Worm (Caenorhabditis elegans) whole organism, young adult: ENCODE results near the gene strm-1.
"Not testable (repeated sequence)": the region's sequence is repeated elsewhere in the genome, so short reads cannot be mapped to it uniquely, and the experiment has no call there.

Source experiments
- B0019.2 ChIP-seq: fragments of 200-800 bp; sonication (Bioruptor generic); conservative IDR thresholded peaks from 2 replicates; pipeline ENCODE4 v1.3.6; 2022; ENCODE audit warnings: missing genetic modification reagents, missing genetic modification characterization, missing compliant biosample characterization
- C06A6.2 ChIP-seq: fragments of 200-800 bp; sonication (Bioruptor generic); conservative IDR thresholded peaks from 2 replicates; pipeline ENCODE4 v1.3.6; 2022; ENCODE audit warnings: missing genetic modification characterization, missing compliant biosample characterization
- D2030.7 ChIP-seq: fragments of 200-800 bp; sonication (Bioruptor generic); IDR thresholded peaks from 2 replicates; pipeline ENCODE4 v1.3.6; 2022; ENCODE audit warnings: missing genetic modification reagents, missing genetic modification characterization, missing compliant biosample characterization
- F37B4.10 ChIP-seq: fragments of 200-800 bp; sonication (Bioruptor generic); IDR thresholded peaks from 2 replicates; pipeline ENCODE4 v1.3.6; 2022; ENCODE audit warnings: missing genetic modification characterization, missing compliant biosample characterization
- F49E8.2 ChIP-seq: sonication (generic microtip); optimal IDR thresholded peaks from 3 replicates; lab custom pipeline; 2017; ENCODE audit warnings: missing genetic modification characterization, mild to moderate bottlenecking, missing compliant biosample characterization, antibody characterized with exemption, moderate library complexity; ENCODE audit not compliant: insufficient read depth
- F52B5.7 ChIP-seq: sonication (generic microtip); optimal IDR thresholded peaks from 2 replicates; lab custom pipeline; 2016; ENCODE audit warnings: mild to moderate bottlenecking, missing genetic modification characterization, missing compliant biosample characterization
- T26A5.8 ChIP-seq: sonication (generic microtip); optimal IDR thresholded peaks from 2 replicates; lab custom pipeline; 2016; ENCODE audit warnings: missing genetic modification characterization, missing compliant biosample characterization
- Y67H2A.10 ChIP-seq: fragments of 200-800 bp; sonication (Bioruptor generic); conservative IDR thresholded peaks from 2 replicates; pipeline ENCODE4 v1.3.6; 2022; ENCODE audit warnings: missing genetic modification reagents, missing genetic modification characterization, missing compliant biosample characterization
- ama-1 ChIP-seq, 3 experiments: fragments of 150-350 bp in 1 of 3; sonication (generic microtip) in 2 of 3; optimal IDR thresholded peaks; 2 replicates each; lab custom pipeline; 2014 to 2018; ENCODE audit warnings: missing biosample characterization in 2 of 3, missing genetic modification characterization in 2 of 3, missing genetic modification reagents in 2 of 3
- attf-3 ChIP-seq: fragments of 200-800 bp; sonication (Bioruptor generic); conservative IDR thresholded peaks from 2 replicates; pipeline ENCODE4 v1.3.6; 2022; ENCODE audit warnings: missing genetic modification reagents, missing genetic modification characterization, missing compliant biosample characterization
- ceh-79 ChIP-seq: sonication (generic microtip); optimal IDR thresholded peaks from 2 replicates; lab custom pipeline; 2017; ENCODE audit warnings: mild to moderate bottlenecking, missing genetic modification characterization, missing compliant biosample characterization
- chd-7 ChIP-seq: sonication (generic microtip); optimal IDR thresholded peaks from 2 replicates; lab custom pipeline; 2016; ENCODE audit warnings: mild to moderate bottlenecking, missing genetic modification characterization, moderate library complexity, missing compliant biosample characterization
- die-1 ChIP-seq: sonication (generic microtip); optimal IDR thresholded peaks from 2 replicates; lab custom pipeline; 2016; ENCODE audit warnings: missing genotype, mild to moderate bottlenecking, missing genetic modification characterization, missing compliant biosample characterization
- dpff-1 ChIP-seq: sonication (generic microtip); optimal IDR thresholded peaks from 2 replicates; lab custom pipeline; 2017; ENCODE audit warnings: mild to moderate bottlenecking, missing genetic modification characterization, missing compliant biosample characterization
- hlh-26 ChIP-seq: fragments of 200-800 bp; sonication (Bioruptor generic); conservative IDR thresholded peaks from 2 replicates; pipeline ENCODE4 v1.3.6; 2022; ENCODE audit warnings: missing genetic modification reagents, missing genetic modification characterization, missing compliant biosample characterization
- hmg-1.2 ChIP-seq: fragments of 200-800 bp; sonication (Bioruptor generic); IDR thresholded peaks from 2 replicates; pipeline ENCODE4 v1.3.6; 2022; ENCODE audit warnings: missing genetic modification reagents, missing genetic modification characterization, missing compliant biosample characterization
- lag-1 ChIP-seq: fragments of 200-800 bp; sonication (Bioruptor generic); IDR thresholded peaks from 2 replicates; pipeline ENCODE4 v1.3.6; 2022; ENCODE audit warnings: missing genetic modification reagents, missing genetic modification characterization, missing compliant biosample characterization
- let-607 ChIP-seq, 2 experiments: fragments of 200-800 bp in 1 of 2; sonication (Bioruptor generic) in 1 of 2; sonication (generic microtip) in 1 of 2; optimal IDR thresholded peaks; 2 replicates each; lab custom pipeline; 2016 to 2018; ENCODE audit warnings: mild to moderate bottlenecking in 2 of 2, missing compliant biosample characterization in 2 of 2, missing genetic modification characterization in 2 of 2, moderate library complexity in 2 of 2, missing genotype in 1 of 2
- lin-40 ChIP-seq: sonication (generic microtip); optimal IDR thresholded peaks from 2 replicates; lab custom pipeline; 2016; ENCODE audit warnings: missing genetic modification characterization, mild to moderate bottlenecking, missing compliant biosample characterization, missing genotype, missing genetic modification reagents
- lin-54 ChIP-seq: fragments of 200-800 bp; sonication (Bioruptor generic); optimal IDR thresholded peaks from 2 replicates; lab custom pipeline; 2018; ENCODE audit warnings: mild to moderate bottlenecking, missing genetic modification characterization, missing compliant biosample characterization
- lsy-27 ChIP-seq: sonication (generic microtip); optimal IDR thresholded peaks from 2 replicates; lab custom pipeline; 2017; ENCODE audit warnings: missing genetic modification characterization, mild to moderate bottlenecking, missing compliant biosample characterization, antibody characterized with exemption, missing genotype, borderline replicate concordance; ENCODE audit not compliant: insufficient read depth
- mcd-1 ChIP-seq: fragments of 200-800 bp; sonication (Bioruptor generic); IDR thresholded peaks from 2 replicates; pipeline ENCODE4 v1.3.6; 2022; ENCODE audit warnings: missing genetic modification reagents, missing genetic modification characterization, missing compliant biosample characterization
- mxl-1 ChIP-seq: sonication (generic microtip); optimal IDR thresholded peaks from 2 replicates; lab custom pipeline; 2016; ENCODE audit warnings: missing genetic modification characterization, missing compliant biosample characterization
- nfya-2 ChIP-seq: fragments of 200-800 bp; sonication (Bioruptor generic); IDR thresholded peaks from 2 replicates; pipeline ENCODE4 v1.3.6; 2022; ENCODE audit warnings: missing genetic modification reagents, missing genetic modification characterization, missing compliant biosample characterization
- nfyb-1 ChIP-seq: fragments of 200-800 bp; sonication (Bioruptor generic); IDR thresholded peaks from 2 replicates; pipeline ENCODE4 v1.3.6; 2022; ENCODE audit warnings: missing genetic modification reagents, missing genetic modification characterization, missing compliant biosample characterization
- nhr-179 ChIP-seq: sonication (generic microtip); optimal IDR thresholded peaks from 2 replicates; lab custom pipeline; 2016; ENCODE audit warnings: mild to moderate bottlenecking, missing genetic modification characterization, missing compliant biosample characterization
- nhr-27 ChIP-seq: fragments of 200-800 bp; sonication (Bioruptor generic); optimal IDR thresholded peaks from 2 replicates; lab custom pipeline; 2018; ENCODE audit warnings: mild to moderate bottlenecking, missing genetic modification characterization, moderate library complexity, missing compliant biosample characterization
- rcor-1 ChIP-seq: fragments of 200-800 bp; sonication (Bioruptor generic); IDR thresholded peaks from 2 replicates; pipeline ENCODE4 v1.3.6; 2022; ENCODE audit warnings: missing genetic modification reagents, missing genetic modification characterization, missing compliant biosample characterization
- rec-8 ChIP-seq, 2 experiments: sonication (generic microtip); optimal IDR thresholded peaks; 2 replicates each; lab custom pipeline; 2016; ENCODE audit warnings: mild to moderate bottlenecking in 2 of 2, missing genetic modification characterization in 2 of 2, missing genetic modification reagents in 2 of 2, missing genotype in 2 of 2, missing biosample characterization in 1 of 2, missing compliant biosample characterization in 1 of 2, moderate library complexity in 1 of 2
- xnd-1 ChIP-seq: sonication (generic microtip); optimal IDR thresholded peaks from 2 replicates; lab custom pipeline; 2016; ENCODE audit warnings: missing genotype, missing genetic modification reagents, missing genetic modification characterization, missing compliant biosample characterization
- ztf-26 ChIP-seq: sonication (generic microtip); optimal IDR thresholded peaks from 2 replicates; lab custom pipeline; 2017; ENCODE audit warnings: missing genetic modification characterization, missing compliant biosample characterization
- ztf-3 ChIP-seq: fragments of 200-800 bp; sonication (Bioruptor generic); optimal IDR thresholded peaks from 2 replicates; lab custom pipeline; 2018; ENCODE audit warnings: mild to moderate bottlenecking, missing genetic modification characterization, missing compliant biosample characterization
- ztf-6 ChIP-seq: fragments of 200-800 bp; sonication (Bioruptor generic); IDR thresholded peaks from 2 replicates; pipeline ENCODE4 v1.3.6; 2022; ENCODE audit warnings: missing genetic modification reagents, missing genetic modification characterization, missing compliant biosample characterization

strm-1 gene

ce11 chrIII:2424783-2425329 lies 23.0 kb downstream of the strm-1 start (continued):
- no peak for TF ChIP-seq T26A5.8 (tag; lab: Kevin White, UChicago)
- no peak for TF ChIP-seq nfya-2 (GFP tag; lab: Robert Waterston, UW)
- TF ChIP-seq rec-8 (tag; optimal IDR thresholded peaks at IDR 0.05; lab: Kevin White, UChicago): no peak
- TF ChIP-seq F37B4.10: 0 out of 2 replicates have a peak, but pooled peaks have one; percentile 57
- no peak for TF ChIP-seq D2030.7 (GFP tag; lab: Robert Waterston, UW)
- no peak for TF ChIP-seq nfyb-1 (GFP tag; lab: Robert Waterston, UW)
- no peak for TF ChIP-seq let-607 (tag; optimal IDR thresholded peaks at IDR 0.05; lab: Kevin White, UChicago)
- TF ChIP-seq lsy-27 (tag; lab: Kevin White, UChicago): no peak
- no peak for TF ChIP-seq Y67H2A.10 (GFP tag; lab: Robert Waterston, UW)
- TF ChIP-seq mcd-1 (GFP tag; lab: Robert Waterston, UW): 0 out of 2 replicates have a peak, but pooled peaks have one; percentile 8

DNA sequence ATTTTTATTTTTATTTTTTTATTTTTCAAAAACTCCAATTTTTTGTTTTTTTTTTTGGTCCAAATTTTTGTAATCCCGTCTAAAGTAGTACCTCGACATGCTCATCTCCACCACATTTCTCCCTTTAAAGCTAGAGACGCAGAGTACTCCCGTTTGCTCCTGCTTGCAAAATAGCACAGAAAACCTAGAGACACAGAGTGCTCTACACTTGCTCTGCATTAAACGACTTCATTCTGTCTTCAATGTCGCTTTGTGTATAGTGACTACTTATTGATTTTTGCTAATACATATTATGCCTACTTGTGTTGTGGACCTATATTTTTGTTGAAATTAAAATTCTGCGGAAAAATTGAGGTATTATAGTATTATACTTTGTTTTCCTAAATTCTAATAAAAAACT lies 24.3 kb downstream of the strm-1 start, which contains the start of gene W04B5.8:
Gene W04B5.8 (plus strand): TSS at position 195 of the 400 bp plus-strand sequence.
- TF ChIP-seq lin-54 (GFP tag; lab: Kevin White, UChicago): no peak
- TF ChIP-seq hmg-1.2 (GFP tag; lab: Robert Waterston, UW): peak; percentile 76
- TF ChIP-seq hlh-26 (GFP tag; lab: Robert Waterston, UW): no peak
- TF ChIP-seq mxl-1 (tag; lab: Kevin White, UChicago): no peak

DNA sequence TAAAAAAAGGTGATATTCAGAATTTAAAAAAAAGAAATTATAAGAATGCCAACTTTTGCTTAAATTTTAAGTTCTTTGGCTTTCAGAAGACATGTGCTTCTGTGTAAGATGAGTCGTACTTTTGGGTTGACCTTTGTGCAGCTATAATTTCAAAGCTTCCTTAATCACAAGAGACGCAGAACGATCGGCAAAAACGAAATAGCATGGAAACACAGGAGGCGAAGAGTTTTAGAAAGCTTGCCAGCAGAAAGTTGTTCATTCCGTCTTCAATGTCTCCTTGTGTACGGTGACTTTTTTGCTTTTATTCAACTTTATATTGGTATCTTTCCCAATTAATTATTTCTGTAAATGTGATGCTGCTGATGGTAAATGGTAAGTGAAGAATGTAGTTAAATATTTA lies 31.1 kb downstream of the strm-1 start:
- peak; percentile 56 for TF ChIP-seq hmg-1.2 (GFP tag; lab: Robert Waterston, UW)
- no peak for TF ChIP-seq ama-1 (optimal IDR thresholded peaks at IDR 0.05; lab: Kevin White, UChicago)
- no peak for TF ChIP-seq ama-1 (GFP tag; optimal IDR thresholded peaks at IDR 0.05; lab: Kevin White, UChicago)

ce11 chrIII:2435373-2435772 lies 33.5 kb downstream of the strm-1 start, which contains the start of gene W04B5.6:
Gene W04B5.6 (minus strand): TSS chrIII:2435473.
- TF ChIP-seq lin-40, ceh-79, F52B5.7 (tag; lab: Kevin White, UChicago): not testable (repeated sequence)
- TF ChIP-seq, all 124 proteins: peak for 0; not testable (repeated sequence) for 124

ce11 chrIII:2435805-2436204 lies 33.9 kb downstream of the strm-1 start, which contains the start of gene E02H9.6:
Gene E02H9.6 (plus strand): TSS chrIII:2436105.
- TF ChIP-seq nhr-179; dpff-1 (tag; lab: Kevin White, UChicago); ztf-6 (GFP tag; lab: Robert Waterston, UW): not testable (repeated sequence)

DNA sequence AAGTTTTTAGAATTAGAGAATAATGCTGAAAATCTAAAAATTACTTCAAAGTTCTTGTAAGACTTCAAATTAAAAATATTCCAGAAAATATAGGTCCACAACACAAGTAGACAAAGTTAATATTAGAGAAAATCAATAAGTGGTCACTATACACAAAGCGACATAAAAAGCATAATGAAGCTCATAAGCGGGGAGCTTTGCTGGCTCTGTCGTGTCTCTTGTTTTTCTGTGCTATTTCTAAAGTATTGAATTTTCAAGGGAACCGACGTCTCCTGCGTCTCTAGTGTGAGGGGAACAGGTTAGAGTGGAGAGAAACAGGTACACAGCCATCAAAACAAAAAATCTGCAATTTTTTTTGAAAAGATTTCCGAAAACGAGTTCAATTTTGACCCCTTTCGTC lies 36.7 kb downstream of the strm-1 start, which contains the start of gene E02H9.13:
Gene E02H9.13 (minus strand): TSS at position 199 of the 400 bp plus-strand sequence.
- TF ChIP-seq rcor-1 (GFP tag; lab: Robert Waterston, UW) (no peak), nhr-27 (tag; lab: Kevin White, UChicago) (no peak), lag-1 (GFP tag; lab: Robert Waterston, UW) (no peak), ztf-26 (no peak), chd-7 (tag; lab: Kevin White, UChicago) (no peak), attf-3 (GFP tag; lab: Robert Waterston, UW) (no peak), lin-54 (GFP tag; lab: Kevin White, UChicago) (no peak), die-1 (tag; lab: Kevin White, UChicago) (no peak), xnd-1 (no peak), ztf-3 (GFP tag; lab: Kevin White, UChicago) (no peak), let-607 (tag; optimal IDR thresholded peaks at IDR 0.05; lab: Kevin White, UChicago) (no peak), dpff-1 (tag; lab: Kevin White, UChicago) (no peak), C06A6.2 (no peak), lin-40 (tag; lab: Kevin White, UChicago) (no peak), ceh-79 (tag; lab: Kevin White, UChicago) (no peak), B0019.2 (no peak), F49E8.2 (tag; lab: Kevin White, UChicago) (no peak)
